Worm (Caenorhabditis elegans) whole organism, L4 larva: ENCODE measurements around the gene F21D9.8.

Experiments used
- aly-2 ChIP-seq: sonication (generic microtip); optimal IDR thresholded peaks from 2 replicates; lab custom pipeline; 2018; ENCODE audit warnings: missing biosample characterization, missing genetic modification characterization
- lir-3 ChIP-seq: sonication (generic microtip); optimal IDR thresholded peaks from 2 replicates; lab custom pipeline; 2016; ENCODE audit warnings: mild to moderate bottlenecking, missing genetic modification characterization, missing compliant biosample characterization
- mdl-1 ChIP-seq, 2 experiments: fragments of 150-350 bp in 1 of 2; sonication (generic microtip) in 1 of 2; optimal IDR thresholded peaks; 2 replicates each; lab custom pipeline; 2014 to 2017; ENCODE audit warnings: missing biosample characterization in 2 of 2, missing genetic modification characterization in 2 of 2

- TF ChIP-seq lir-3 (tag; lab: Kevin White, UChicago): no peak
- no peak for TF ChIP-seq aly-2 (tag; lab: Kevin White, UChicago)
- TF ChIP-seq mdl-1 (tag; optimal IDR thresholded peaks at IDR 0.05; lab: Kevin White, UChicago): no peak
Measured at ce11 chrV:19312975-19313374, 33.2 kb upstream of the F21D9.8 start, which contains the start of gene fbxb-64.
